Worm (Caenorhabditis elegans): ENCODE measurements around the gene pno-1.

- TF ChIP-seq dao-5 (tag; optimal IDR thresholded peaks at IDR 0.05): no peak
- no peak for TF ChIP-seq him-1 (tag; optimal IDR thresholded peaks at IDR 0.05)
- no peak for TF ChIP-seq W03F9.2 (tag; optimal IDR thresholded peaks at IDR 0.05)
These were observed 33.8 kb downstream of the pno-1 start, which contains the start of gene glt-5 for ce11 chrII:9708835-9709299.
